Worm (Caenorhabditis elegans): ENCODE data around the gene C16C8.26.

ce11 chrII:3482231-3482630, 24.1 kb upstream of the C16C8.26 start, which contains the start of gene smu-2:
- no peak for TF ChIP-seq aly-1 (tag; optimal IDR thresholded peaks at IDR 0.05)
- TF ChIP-seq tra-4 (tag; optimal IDR thresholded peaks at IDR 0.05): no peak
- TF ChIP-seq hmbx-1 (tag; optimal IDR thresholded peaks at IDR 0.05): no peak
- TF ChIP-seq flt-1 (GFP tag; IDR thresholded peaks at IDR 0.05): 0 out of 2 replicates have a peak, but pooled peaks have one; percentile 17
- TF ChIP-seq B0310.2 (tag; optimal IDR thresholded peaks at IDR 0.05): no peak
- TF ChIP-seq ets-7 (tag; optimal IDR thresholded peaks at IDR 0.05): no peak
- TF ChIP-seq F13C5.2 (tag; optimal IDR thresholded peaks at IDR 0.05): no peak
- no peak for TF ChIP-seq ama-1 (optimal IDR thresholded peaks at IDR 0.05)
- no peak for TF ChIP-seq ceh-36 (tag; optimal IDR thresholded peaks at IDR 0.05)
- TF ChIP-seq scrt-1 (GFP tag; IDR thresholded peaks at IDR 0.05): no peak
- 0 out of 2 replicates have a peak, but pooled peaks have one; percentile 6 for TF ChIP-seq sea-1 (GFP tag; conservative IDR thresholded peaks at IDR 0.05)
- TF ChIP-seq hnd-1 (tag; optimal IDR thresholded peaks at IDR 0.05): no peak

All from whole organism, early embryonic.